Worm (Caenorhabditis elegans) whole organism, L4/young adult: ENCODE measurements around the gene R13A5.11.
"Not testable (repeated sequence)": the region's sequence is repeated elsewhere in the genome, so short reads cannot be mapped to it uniquely, and the experiment has no call there.

Source experiments
- W03F9.2 ChIP-seq: fragments of 150-350 bp; optimal IDR thresholded peaks from 2 replicates; lab custom pipeline; 2014; ENCODE audit warnings: missing biosample characterization, missing genetic modification characterization
- dao-5 ChIP-seq: sonication (generic microtip); optimal IDR thresholded peaks from 2 replicates; lab custom pipeline; 2016; ENCODE audit warnings: missing genotype, missing genetic modification characterization, moderate library complexity, missing compliant biosample characterization
- him-1 ChIP-seq: sonication (generic microtip); optimal IDR thresholded peaks from 2 replicates; lab custom pipeline; 2016; ENCODE audit warnings: missing genotype, missing genetic modification reagents, missing genetic modification characterization, missing compliant biosample characterization

Gene R13A5.11

DNA sequence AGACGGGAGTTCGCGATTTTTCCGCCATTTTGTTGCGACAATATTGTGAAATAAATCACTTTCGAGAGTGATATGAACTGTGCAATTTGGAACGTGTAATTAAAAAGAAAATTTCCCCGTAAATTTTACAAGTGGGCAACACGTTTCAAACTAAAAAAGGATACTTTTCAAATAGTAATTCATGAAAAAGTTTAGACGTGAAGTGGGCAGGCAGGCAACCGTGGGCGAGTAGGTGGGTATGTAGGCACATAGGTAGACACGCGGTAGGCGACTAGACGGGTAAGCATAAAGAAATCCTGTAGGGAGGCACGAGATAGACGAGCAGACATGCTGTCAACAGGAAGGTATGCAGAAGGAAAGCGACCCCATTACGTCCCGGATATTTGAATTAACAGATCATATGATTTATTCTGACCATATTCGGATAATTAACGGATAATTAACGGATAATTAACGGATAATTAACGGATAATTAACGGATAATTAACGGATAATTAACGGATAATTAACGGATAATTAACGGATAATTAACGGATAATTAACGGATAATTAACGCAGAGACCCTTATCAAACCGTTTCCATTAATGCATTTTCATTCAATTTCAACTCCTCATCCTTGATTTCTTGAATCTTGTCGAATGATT, at the start of gene R13A5.11:
Gene R13A5.11, minus strand, starts transcription at position 51 of the 644 bp plus-strand sequence.
- TF ChIP-seq W03F9.2 (tag; lab: Kevin White, UChicago), result no peak
- TF ChIP-seq dao-5 (tag; lab: Kevin White, UChicago), result no peak
- TF ChIP-seq him-1, result no peak

DNA sequence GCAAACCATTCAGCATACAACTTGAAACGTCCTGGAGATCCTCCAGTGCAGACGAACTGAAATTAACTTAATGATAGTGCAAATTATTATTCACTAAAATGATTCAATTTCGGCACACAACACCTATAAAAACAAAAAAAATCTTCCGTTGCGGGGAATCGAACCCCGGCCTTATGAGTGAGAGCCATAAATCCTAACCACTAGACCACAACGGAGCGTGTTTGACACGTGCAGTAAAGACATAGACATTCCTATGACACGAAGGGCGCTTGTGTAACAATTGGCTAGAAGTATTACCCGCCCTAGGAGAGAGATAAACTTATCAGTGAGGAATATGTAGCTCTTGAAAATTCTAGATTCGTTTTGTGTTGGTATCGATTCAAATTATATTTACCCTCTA, 48.9 kb upstream of the R13A5.11 start:
- TF ChIP-seq W03F9.2 (tag; lab: Kevin White, UChicago), result no peak
- TF ChIP-seq dao-5 (tag; lab: Kevin White, UChicago), result no peak
- peak; percentile 15 for TF ChIP-seq him-1

DNA sequence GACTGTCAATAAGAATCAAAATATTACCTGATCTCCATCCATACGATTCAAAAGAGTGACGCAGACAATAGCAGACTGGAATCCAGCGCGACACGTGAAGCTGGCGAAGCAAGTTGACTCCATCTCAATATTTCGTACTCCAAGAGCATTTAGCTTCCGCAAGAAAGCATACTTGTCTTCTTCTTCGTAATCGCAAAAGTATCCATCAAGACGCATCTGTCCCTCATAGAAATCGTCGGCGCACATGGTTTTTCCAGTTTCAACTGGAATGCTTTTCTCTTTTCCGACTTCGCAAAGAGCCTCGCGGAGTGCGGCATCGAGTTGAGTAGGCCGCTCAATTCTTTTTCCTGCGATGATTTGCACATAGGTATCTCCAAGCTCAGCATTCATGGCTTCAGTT, 48.2 kb upstream of the R13A5.11 start:
- no peak for TF ChIP-seq W03F9.2 (tag; lab: Kevin White, UChicago)
- TF ChIP-seq dao-5 (tag; lab: Kevin White, UChicago), result no peak
- TF ChIP-seq him-1, result no peak

DNA sequence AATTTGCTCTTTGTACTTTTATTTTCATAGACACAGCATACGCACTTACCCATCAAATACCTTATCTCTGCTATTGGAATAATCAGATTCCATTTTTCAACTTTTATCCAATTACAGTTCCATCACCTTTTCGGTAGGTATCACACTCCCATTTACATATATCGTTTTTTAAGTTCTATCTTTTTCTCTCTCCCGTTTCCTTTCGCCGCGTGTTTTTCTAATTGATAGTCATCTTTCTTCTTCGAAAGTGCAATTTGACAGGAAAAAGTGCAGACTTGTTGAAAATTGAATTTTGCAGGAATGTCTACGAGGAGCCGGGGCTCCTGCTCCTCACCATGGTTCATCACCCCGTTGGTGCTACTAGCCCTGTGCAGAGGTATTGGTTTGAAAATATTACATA, 32.0 kb upstream of the R13A5.11 start, which contains the start of gene fbn-1:
Gene fbn-1, plus strand, starts transcription at position 301 of the 400 bp plus-strand sequence.
- TF ChIP-seq him-1 (no peak), W03F9.2 (tag; lab: Kevin White, UChicago) (no peak), dao-5 (tag; lab: Kevin White, UChicago) (no peak)

DNA sequence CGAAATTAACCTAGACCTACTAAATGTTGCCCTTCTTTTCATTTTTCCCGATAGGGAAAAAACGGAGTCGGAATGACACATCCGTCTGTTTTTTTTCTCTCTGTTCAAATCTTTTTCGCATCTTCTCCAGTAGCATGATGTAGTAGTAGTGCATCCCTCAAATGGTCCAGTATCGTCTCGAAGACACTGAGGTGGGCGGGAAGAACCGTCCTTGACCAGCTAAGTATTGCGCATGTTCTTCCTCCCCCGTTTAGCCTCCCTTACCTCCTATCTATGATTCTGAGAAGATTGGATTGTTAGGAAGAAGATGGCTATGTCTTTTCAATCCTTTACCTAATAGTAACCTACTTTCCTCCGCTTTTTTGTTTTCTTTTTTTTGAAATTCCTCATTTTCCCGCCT, 29.8 kb upstream of the R13A5.11 start:
- TF ChIP-seq dao-5 (tag; lab: Kevin White, UChicago) (no peak), W03F9.2 (tag; lab: Kevin White, UChicago) (no peak), him-1 (no peak)

DNA sequence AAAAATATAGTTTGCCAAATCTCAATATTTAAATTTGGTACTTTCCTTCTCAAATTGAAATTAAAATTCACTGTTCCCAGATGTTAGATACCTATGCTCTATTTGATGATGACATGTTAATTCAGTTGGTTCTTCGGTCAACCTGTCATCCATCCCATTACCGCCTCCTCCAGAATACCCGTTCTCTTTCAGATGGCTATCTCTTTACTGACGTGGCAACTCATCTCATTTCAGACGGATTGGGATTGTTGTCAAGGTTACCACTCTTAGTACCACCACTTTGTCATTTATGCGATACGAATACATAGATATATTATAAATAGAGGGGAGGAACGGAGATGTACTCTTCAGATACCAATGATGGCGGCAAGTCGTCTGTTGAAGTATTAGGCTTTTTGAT, 28.2 kb upstream of the R13A5.11 start:
- TF ChIP-seq dao-5 (tag; lab: Kevin White, UChicago) (no peak), him-1 (no peak), W03F9.2 (tag; lab: Kevin White, UChicago) (no peak)

DNA sequence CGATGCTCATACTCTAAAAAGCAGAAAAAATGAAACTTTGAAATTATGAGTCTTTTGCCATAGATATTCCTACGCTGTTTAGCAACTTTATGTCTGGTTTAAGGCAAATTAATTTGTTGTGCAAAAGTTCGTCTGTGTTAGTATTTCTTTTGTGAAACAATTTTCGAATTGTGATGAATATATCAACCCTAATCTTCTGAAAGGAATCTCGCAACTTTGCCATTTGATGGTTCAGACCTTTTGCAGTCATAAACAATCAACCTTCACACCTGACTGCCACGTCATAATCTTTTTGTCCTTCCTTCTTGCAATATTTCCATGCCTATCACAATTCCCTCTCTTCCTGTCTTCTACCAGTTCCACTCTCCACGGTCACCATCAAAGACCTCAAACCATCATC, 26.7 kb upstream of the R13A5.11 start:
- TF ChIP-seq him-1 (no peak), W03F9.2 (tag; lab: Kevin White, UChicago) (no peak), dao-5 (tag; lab: Kevin White, UChicago) (no peak)

DNA sequence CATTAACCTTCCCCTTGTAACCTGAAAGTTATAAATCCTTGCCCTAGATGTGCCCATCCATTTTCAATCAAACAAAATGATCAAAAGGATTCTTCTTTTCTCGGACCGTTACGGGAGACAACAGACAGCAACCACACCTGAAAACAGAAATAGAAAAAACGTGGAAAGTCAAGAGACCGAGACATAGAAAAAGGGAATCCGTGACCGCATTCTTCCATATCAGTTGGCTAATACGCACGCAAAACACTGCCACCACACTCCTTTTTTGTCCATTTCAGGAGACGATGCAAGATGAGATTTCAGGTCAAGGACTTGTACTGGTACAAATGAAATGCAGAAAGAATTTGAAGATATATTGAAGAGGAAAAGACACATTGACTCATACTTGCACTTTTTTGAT, 25.2 kb upstream of the R13A5.11 start:
- TF ChIP-seq him-1, result no peak

DNA sequence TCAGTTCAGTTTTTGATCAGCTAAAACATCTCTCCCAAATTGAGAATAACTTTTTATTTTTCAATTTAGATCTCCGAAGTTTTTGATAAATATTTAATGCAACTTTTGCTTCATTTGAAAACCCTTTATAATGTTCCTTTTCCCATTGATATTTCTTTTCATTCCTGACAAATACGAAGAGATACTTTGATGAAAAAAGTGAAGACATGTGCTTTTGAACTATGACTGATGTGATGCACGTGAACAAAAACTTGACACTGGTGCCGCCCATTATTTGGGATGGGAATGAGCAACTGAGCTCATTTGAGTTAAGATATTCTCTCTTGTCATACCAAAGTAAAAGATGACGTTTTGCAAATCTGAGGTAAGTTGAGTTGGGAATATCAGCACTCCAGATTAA, 23.1 kb upstream of the R13A5.11 start, which contains the start of gene T04A6.1:
Gene T04A6.1, plus strand, starts transcription at position 301 of the 400 bp plus-strand sequence.
- TF ChIP-seq him-1, result no peak

DNA sequence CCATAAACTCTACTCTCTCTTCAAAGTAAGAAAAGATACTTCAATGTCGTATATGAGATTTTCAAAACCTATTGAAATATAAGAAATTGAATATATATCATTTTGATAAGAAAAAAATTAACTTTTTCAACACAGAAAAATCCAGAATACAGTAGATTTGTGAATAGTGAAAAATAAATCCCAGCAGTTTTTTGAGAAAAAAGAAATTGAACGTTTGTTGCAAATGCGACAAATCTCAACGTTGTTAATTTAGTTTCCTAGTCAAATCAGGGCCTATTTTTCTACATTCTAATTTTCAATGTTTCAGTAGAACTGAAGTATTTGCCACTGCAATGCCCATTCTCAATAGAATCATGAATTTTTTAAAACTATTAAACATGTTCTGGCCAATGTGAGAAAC, 21.4 kb upstream of the R13A5.11 start, which contains the start of gene T04A6.2:
Gene T04A6.2, plus strand, starts transcription at position 301 of the 400 bp plus-strand sequence.
- TF ChIP-seq W03F9.2 (tag; lab: Kevin White, UChicago), result no peak
- no peak for TF ChIP-seq him-1
- TF ChIP-seq dao-5 (tag; lab: Kevin White, UChicago), result no peak

DNA sequence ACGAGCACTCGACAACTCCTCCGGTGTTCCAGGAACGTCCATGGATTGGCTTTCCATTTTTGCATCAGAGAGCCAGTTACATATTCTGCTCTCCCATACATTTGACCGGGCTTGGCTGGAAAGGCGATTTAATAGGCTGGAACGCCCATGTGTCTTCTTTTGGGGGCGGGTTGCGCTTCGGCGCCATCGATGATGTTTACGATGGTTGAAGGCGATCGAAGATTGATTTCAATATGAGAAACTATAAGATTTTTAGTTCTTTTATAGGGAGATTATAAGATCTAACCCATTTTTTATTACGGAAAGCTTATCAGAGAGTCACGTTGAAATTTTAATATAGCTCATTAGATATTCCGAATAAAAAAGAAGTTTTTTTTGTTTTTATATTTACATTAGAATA, 16.0 kb upstream of the R13A5.11 start, which contains the start of gene nsph-4.3:
Gene nsph-4.3, minus strand, starts transcription at position 101 of the 400 bp plus-strand sequence.
- TF ChIP-seq him-1 (no peak), dao-5 (tag; lab: Kevin White, UChicago) (no peak), W03F9.2 (tag; lab: Kevin White, UChicago) (no peak)

DNA sequence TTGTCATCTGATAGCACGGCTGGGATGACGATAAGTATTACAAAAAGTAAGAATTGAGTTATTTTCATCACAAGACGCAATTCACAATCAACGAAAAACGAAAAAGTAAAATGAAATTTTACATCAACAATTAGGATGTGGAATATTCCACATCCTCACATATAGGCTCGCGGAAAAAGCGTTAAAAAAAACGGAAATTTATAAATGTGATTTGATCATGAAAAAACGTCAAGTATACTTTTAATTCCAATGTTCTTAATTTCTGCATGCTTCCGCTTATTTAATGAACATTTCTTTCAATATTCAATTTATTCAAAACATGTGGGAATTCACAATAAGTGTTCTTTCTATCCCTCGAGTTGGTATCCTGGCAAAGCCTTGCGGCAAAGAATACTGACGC, 15.1 kb upstream of the R13A5.11 start, which contains the start of gene T04A6.3:
Gene T04A6.3, minus strand, starts transcription at position 101 of the 400 bp plus-strand sequence.
- TF ChIP-seq him-1 (no peak), dao-5 (tag; lab: Kevin White, UChicago) (no peak), W03F9.2 (tag; lab: Kevin White, UChicago) (no peak)

DNA sequence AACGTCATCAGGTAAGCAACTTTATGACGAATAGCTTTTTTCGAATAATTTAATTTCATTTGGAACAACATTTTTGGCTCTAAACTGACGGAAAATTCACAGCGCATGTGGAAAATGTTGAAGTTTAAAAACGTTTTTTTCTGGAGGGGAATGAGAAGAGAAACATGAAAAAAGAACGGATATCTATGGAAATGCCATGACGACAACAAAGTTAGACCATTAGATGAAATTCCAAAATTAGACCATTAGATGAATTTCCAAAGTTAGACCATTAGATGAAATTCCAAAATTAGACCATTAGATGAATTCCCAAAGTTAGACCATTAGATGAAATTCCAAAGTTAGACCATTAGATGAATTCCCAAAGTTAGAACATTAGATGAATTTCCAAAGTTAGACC, 1.3 kb upstream of the R13A5.11 start, which contains the start of gene Y80D4G.2:
Gene Y80D4G.2, minus strand, starts transcription at position 101 of the 400 bp plus-strand sequence.
- not testable (repeated sequence) for TF ChIP-seq dao-5 (tag; lab: Kevin White, UChicago); W03F9.2 (tag; lab: Kevin White, UChicago); him-1

DNA sequence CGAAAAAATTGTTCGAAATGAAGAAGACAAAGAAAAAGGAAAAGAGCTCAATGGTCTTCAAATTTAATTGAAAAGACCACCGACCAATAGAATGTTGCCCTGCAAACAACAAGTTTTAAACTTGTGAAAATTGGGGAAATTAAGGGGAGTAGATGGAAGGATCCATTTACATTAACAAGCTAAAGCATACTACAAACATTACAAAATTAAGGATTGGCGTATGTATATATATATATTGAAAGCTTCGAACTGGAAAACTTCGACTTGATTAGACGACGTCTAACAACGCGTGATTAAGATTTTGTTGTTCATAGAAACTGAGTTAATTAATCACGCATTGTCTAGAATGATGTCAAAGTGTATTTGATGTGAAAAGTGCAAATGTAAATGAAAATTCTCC, 4.9 kb downstream of the R13A5.11 start, which contains the start of gene R13A5.15:
Gene R13A5.15, minus strand, starts transcription at position 101 of the 400 bp plus-strand sequence.
- TF ChIP-seq him-1 (no peak), W03F9.2 (tag; lab: Kevin White, UChicago) (no peak), dao-5 (tag; lab: Kevin White, UChicago) (no peak)
